Worm (Caenorhabditis elegans) whole organism, young adult: Measurements from ENCODE around the gene dhs-18.

Experiments used
- F39B2.1 ChIP-seq: fragments of 200-800 bp; sonication (Bioruptor generic); IDR thresholded peaks from 2 replicates; pipeline ENCODE4 v1.3.6; 2022; ENCODE audit warnings: missing genetic modification reagents, missing genetic modification characterization, missing compliant biosample characterization
- aptf-3 ChIP-seq: fragments of 200-800 bp; sonication (Bioruptor generic); IDR thresholded peaks from 2 replicates; pipeline ENCODE4 v1.3.6; 2022; ENCODE audit warnings: missing genetic modification characterization, missing compliant biosample characterization
- nhr-120 ChIP-seq: fragments of 200-800 bp; sonication (Bioruptor generic); IDR thresholded peaks from 2 replicates; pipeline ENCODE4 v1.3.6; 2022; ENCODE audit warnings: missing genetic modification characterization, missing compliant biosample characterization
- nhr-179 ChIP-seq: sonication (generic microtip); optimal IDR thresholded peaks from 2 replicates; lab custom pipeline; 2016; ENCODE audit warnings: mild to moderate bottlenecking, missing genetic modification characterization, missing compliant biosample characterization
- somi-1 ChIP-seq: fragments of 200-800 bp; sonication (Bioruptor generic); optimal IDR thresholded peaks from 2 replicates; lab custom pipeline; 2018; ENCODE audit warnings: mild to moderate bottlenecking, missing genetic modification characterization, missing compliant biosample characterization
- ztf-6 ChIP-seq: fragments of 200-800 bp; sonication (Bioruptor generic); IDR thresholded peaks from 2 replicates; pipeline ENCODE4 v1.3.6; 2022; ENCODE audit warnings: missing genetic modification reagents, missing genetic modification characterization, missing compliant biosample characterization

- no peak for TF ChIP-seq nhr-179
- TF ChIP-seq F39B2.1 (GFP tag; lab: Robert Waterston, UW): no peak
- TF ChIP-seq ztf-6 (GFP tag; lab: Robert Waterston, UW): no peak
- TF ChIP-seq aptf-3 (GFP tag; lab: Robert Waterston, UW): no peak
- TF ChIP-seq somi-1: no peak
- no peak for TF ChIP-seq nhr-120 (GFP tag; lab: Robert Waterston, UW)
Observed at ce11 chrV:11060239-11060984, 13.8 kb upstream of the dhs-18 start, which contains the start of gene T04C12.11.
